Worm (Caenorhabditis elegans) whole organism, L4/young adult: ENCODE data around the gene srw-68.

Experiments used
- W03F9.2 ChIP-seq: fragments of 150-350 bp; optimal IDR thresholded peaks from 2 replicates; lab custom pipeline; 2014; ENCODE audit warnings: missing biosample characterization, missing genetic modification characterization
- dao-5 ChIP-seq: sonication (generic microtip); optimal IDR thresholded peaks from 2 replicates; lab custom pipeline; 2016; ENCODE audit warnings: missing genotype, missing genetic modification characterization, moderate library complexity, missing compliant biosample characterization
- him-1 ChIP-seq: sonication (generic microtip); optimal IDR thresholded peaks from 2 replicates; lab custom pipeline; 2016; ENCODE audit warnings: missing genotype, missing genetic modification reagents, missing genetic modification characterization, missing compliant biosample characterization

The srw-68 gene

ce11 chrV:7414909-7415308, 11.6 kb downstream of the srw-68 start, which contains the start of gene F18E3.12:
Gene F18E3.12, plus strand, starts transcription at chrV:7414985.
- no peak for TF ChIP-seq W03F9.2 (tag; lab: Kevin White, UChicago)

DNA sequence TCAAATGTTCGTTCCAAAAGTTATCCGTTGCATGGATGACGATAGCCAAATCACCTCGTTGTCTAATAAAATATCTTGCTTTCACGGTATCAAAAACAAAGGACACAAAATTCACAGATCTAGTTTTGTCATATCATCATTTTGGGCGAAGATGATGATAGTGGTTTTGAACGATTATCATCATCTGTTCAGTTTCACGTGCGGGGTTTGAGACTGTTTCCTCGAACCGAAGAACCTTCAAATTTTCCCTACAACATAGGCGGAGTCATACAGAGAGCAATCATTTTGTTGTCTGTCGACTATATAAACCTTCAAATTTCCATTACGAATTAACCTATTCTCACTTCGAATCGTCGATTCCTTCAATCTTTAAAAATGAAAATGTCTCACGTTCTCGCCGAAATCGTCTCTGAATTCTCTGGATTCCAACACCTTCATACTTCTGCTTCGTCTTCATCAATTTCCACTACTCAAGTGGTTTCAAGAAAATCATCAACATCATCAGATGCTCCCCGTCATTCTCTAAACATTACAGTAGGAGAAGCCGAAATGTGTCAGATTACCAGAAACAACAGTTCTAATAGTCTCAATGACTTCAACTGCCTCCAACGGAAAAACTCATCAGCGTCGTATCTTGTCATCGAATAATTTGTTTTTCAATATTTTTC, 13.3 kb downstream of the srw-68 start, which contains the start of gene F18E3.11:
F18E3.11 (plus strand) TSS at position 376 of the 668 bp plus-strand sequence.
- TF ChIP-seq him-1: no peak
- TF ChIP-seq W03F9.2 (tag; lab: Kevin White, UChicago): no peak
- TF ChIP-seq dao-5 (tag; lab: Kevin White, UChicago): no peak

- TF ChIP-seq W03F9.2 (tag; lab: Kevin White, UChicago) (no peak), dao-5 (tag; lab: Kevin White, UChicago) (no peak), him-1 (no peak)
These were observed 14.8 kb downstream of the srw-68 start, which contains the start of gene str-41 for ce11 chrV:7411695-7412094. Gene str-41, plus strand, starts transcription at chrV:7411995.

DNA sequence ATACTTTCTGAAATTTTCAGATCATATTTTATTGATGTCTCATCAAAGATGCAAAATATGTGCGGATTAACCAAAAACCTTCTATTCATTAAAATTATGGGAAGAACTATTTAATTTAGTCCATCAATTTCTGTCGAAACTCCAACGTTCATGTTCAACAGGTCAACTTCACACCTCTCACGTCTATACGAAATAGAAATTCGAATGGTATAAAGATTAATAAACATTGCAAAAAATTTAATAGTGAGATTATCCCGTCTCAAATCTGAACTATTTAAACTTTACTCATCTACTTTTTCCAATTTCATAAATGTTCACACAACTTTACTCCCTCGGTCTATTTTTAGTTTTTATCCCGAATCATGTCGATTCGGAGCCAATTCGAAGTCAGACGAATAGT, 16.9 kb downstream of the srw-68 start, which contains the start of gene R13D7.2:
R13D7.2 (plus strand) TSS at position 301 of the 400 bp plus-strand sequence.
- TF ChIP-seq W03F9.2 (tag; lab: Kevin White, UChicago) (no peak), him-1 (no peak), dao-5 (tag; lab: Kevin White, UChicago) (no peak)

- TF ChIP-seq W03F9.2 (tag; lab: Kevin White, UChicago) (no peak), him-1 (no peak), dao-5 (tag; lab: Kevin White, UChicago) (no peak)
These were observed 18.0 kb downstream of the srw-68 start, which contains the start of gene srt-6 for ce11 chrV:7408520-7408919. Gene srt-6, minus strand, starts transcription at chrV:7408814.

DNA sequence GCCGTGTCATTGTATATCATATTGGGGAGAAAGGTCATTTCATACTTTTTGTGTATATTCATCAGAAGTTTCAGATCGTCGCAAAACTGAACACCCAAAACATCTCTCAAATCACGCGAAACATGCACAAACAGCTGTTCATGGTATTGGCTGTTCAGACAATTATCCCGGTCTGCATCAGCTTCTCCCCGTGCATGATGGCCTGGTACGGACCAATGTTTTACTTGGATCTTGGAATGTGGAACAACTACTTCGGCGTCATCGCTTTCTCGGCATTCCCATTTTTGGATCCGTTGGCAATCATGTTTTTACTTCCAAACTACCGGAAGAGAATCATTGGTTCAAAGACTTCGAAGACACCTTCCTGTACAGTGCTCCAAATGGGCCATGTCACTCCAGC, 23.0 kb downstream of the srw-68 start:
- TF ChIP-seq him-1 (no peak), dao-5 (tag; lab: Kevin White, UChicago) (no peak), W03F9.2 (tag; lab: Kevin White, UChicago) (no peak)

- no peak for TF ChIP-seq W03F9.2 (tag; lab: Kevin White, UChicago)
- TF ChIP-seq him-1: no peak
- TF ChIP-seq dao-5 (tag; lab: Kevin White, UChicago): no peak
These were observed 24.1 kb downstream of the srw-68 start, which contains the start of gene srj-13 for ce11 chrV:7402355-7402754. Gene srj-13, plus strand, starts transcription at chrV:7402655.

ce11 chrV:7400588-7400987, 25.9 kb downstream of the srw-68 start, which contains the start of gene srx-60:
Gene srx-60, plus strand, starts transcription at chrV:7400888.
- TF ChIP-seq him-1 (no peak), W03F9.2 (tag; lab: Kevin White, UChicago) (no peak), dao-5 (tag; lab: Kevin White, UChicago) (no peak)

DNA sequence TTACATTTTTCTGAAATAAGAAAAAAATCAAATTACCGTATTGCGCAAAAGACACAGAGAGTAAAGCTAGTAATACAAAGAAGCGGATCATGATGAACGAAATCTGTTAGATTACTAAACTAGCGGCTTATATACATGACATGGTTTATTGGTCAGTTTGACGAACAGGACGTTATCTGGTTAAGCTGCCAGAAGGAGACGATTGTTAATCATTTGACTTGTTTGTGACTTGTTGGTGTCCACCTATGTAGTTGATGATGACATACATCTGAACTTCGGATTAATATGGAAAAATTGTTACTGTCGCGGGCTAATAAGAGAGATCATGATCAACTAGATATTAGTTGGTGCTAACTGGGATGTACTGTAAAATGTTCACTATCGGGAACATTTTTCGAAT, 26.4 kb downstream of the srw-68 start, which contains the start of gene cnc-9:
cnc-9 (minus strand) TSS at position 101 of the 400 bp plus-strand sequence.
- TF ChIP-seq dao-5 (tag; lab: Kevin White, UChicago): no peak
- no peak for TF ChIP-seq him-1
- no peak for TF ChIP-seq W03F9.2 (tag; lab: Kevin White, UChicago)

ce11 chrV:7399202-7399601, 27.3 kb downstream of the srw-68 start, which contains the start of gene gst-41:
Gene gst-41, minus strand, starts transcription at chrV:7399302.
- TF ChIP-seq him-1 (no peak), dao-5 (tag; lab: Kevin White, UChicago) (no peak), W03F9.2 (tag; lab: Kevin White, UChicago) (no peak)

ce11 chrV:7395359-7395758, 31.1 kb downstream of the srw-68 start, which contains the start of gene srx-9:
Gene srx-9, minus strand, starts transcription at chrV:7395459.
- TF ChIP-seq W03F9.2 (tag; lab: Kevin White, UChicago) (no peak), him-1 (no peak), dao-5 (tag; lab: Kevin White, UChicago) (no peak)

ce11 chrV:7391933-7392332, 34.6 kb downstream of the srw-68 start, which contains the start of gene fbxa-105:
Gene fbxa-105, minus strand, starts transcription at chrV:7392029.
- no peak for TF ChIP-seq him-1
- no peak for TF ChIP-seq W03F9.2 (tag; lab: Kevin White, UChicago)
- no peak for TF ChIP-seq dao-5 (tag; lab: Kevin White, UChicago)

- no peak for TF ChIP-seq dao-5 (tag; lab: Kevin White, UChicago)
- TF ChIP-seq W03F9.2 (tag; lab: Kevin White, UChicago): no peak
- TF ChIP-seq him-1: no peak
These were observed 36.7 kb downstream of the srw-68 start, which contains the start of gene C02H6.1 for ce11 chrV:7389771-7390170. Gene C02H6.1, minus strand, starts transcription at chrV:7389871.

- no peak for TF ChIP-seq him-1
- TF ChIP-seq W03F9.2 (tag; lab: Kevin White, UChicago): no peak
- TF ChIP-seq dao-5 (tag; lab: Kevin White, UChicago): no peak
These were observed 38.7 kb downstream of the srw-68 start, which contains the start of gene C02H6.3 for ce11 chrV:7387755-7388154. Gene C02H6.3, minus strand, starts transcription at chrV:7387855.
